Worm (Caenorhabditis elegans): ENCODE results near the gene F22H10.6.

- no peak for TF ChIP-seq pha-4 (tag; optimal IDR thresholded peaks at IDR 0.05)
- no peak for TF ChIP-seq tbx-2 (tag; optimal IDR thresholded peaks at IDR 0.05)
These were observed 40.0 kb upstream of the F22H10.6 start for ce11 chrX:16731167-16731566.

All from whole organism, L3 larva.